Worm (Caenorhabditis elegans) whole organism, L4 larva: ENCODE results near the gene clp-2.

Experiments
- F44E2.7 ChIP-seq: fragments of 200-800 bp; sonication (Bioruptor generic); IDR thresholded peaks from 2 replicates; pipeline ENCODE4 v2.1.2; 2022; ENCODE audit warnings: missing genetic modification characterization, missing compliant biosample characterization
- R02D3.7 ChIP-seq: fragments of 150-350 bp; sonication (generic microtip); optimal IDR thresholded peaks from 3 replicates; lab custom pipeline; 2014; ENCODE audit warnings: missing biosample characterization, missing genetic modification characterization
- Y105C5A.15 ChIP-seq: fragments of 200-800 bp; sonication (Bioruptor generic); IDR thresholded peaks from 2 replicates; pipeline ENCODE4 v1.3.6; 2022; ENCODE audit warnings: missing genetic modification characterization, missing compliant biosample characterization
- Y48G9A.11 ChIP-seq: fragments of 200-800 bp; sonication (Bioruptor generic); IDR thresholded peaks from 2 replicates; pipeline ENCODE4 v1.3.6; 2022; ENCODE audit warnings: missing genetic modification reagents, missing genetic modification characterization, missing compliant biosample characterization
- aha-1 ChIP-seq: fragments of 150-350 bp; peaks from one replicate; lab custom pipeline; 2014; ENCODE audit warnings: missing biosample characterization, missing genetic modification characterization
- ama-1 ChIP-seq: fragments of 150-350 bp; optimal IDR thresholded peaks from 2 replicates; lab custom pipeline; 2014; ENCODE audit warnings: inconsistent platforms, mixed read lengths
- ceh-62 ChIP-seq: sonication (generic microtip); optimal IDR thresholded peaks from 2 replicates; lab custom pipeline; 2017; ENCODE audit warnings: missing biosample characterization, missing genetic modification characterization
- ceh-82 ChIP-seq: sonication (generic microtip); optimal IDR thresholded peaks from 2 replicates; lab custom pipeline; 2017; ENCODE audit warnings: missing biosample characterization, missing genetic modification characterization
- ces-1 ChIP-seq: fragments of 150-350 bp; sonication (generic microtip); optimal IDR thresholded peaks from 4 replicates; lab custom pipeline; 2014; ENCODE audit warnings: missing biosample characterization, missing genetic modification reagents, missing genetic modification characterization
- cey-2 ChIP-seq: sonication (generic microtip); optimal IDR thresholded peaks from 3 replicates; lab custom pipeline; 2017; ENCODE audit warnings: missing genetic modification characterization, mild to moderate bottlenecking, missing compliant biosample characterization, antibody characterized with exemption, borderline replicate concordance; ENCODE audit not compliant: insufficient read depth
- ctbp-1 ChIP-seq: fragments of 200-800 bp; sonication (Bioruptor generic); IDR thresholded peaks from 2 replicates; pipeline ENCODE4 v1.3.6; 2022; ENCODE audit warnings: missing genetic modification reagents, missing genetic modification characterization, missing compliant biosample characterization
- daf-12 ChIP-seq: fragments of 150-350 bp; optimal IDR thresholded peaks from 2 replicates; lab custom pipeline; 2014; ENCODE audit warnings: missing biosample characterization, missing genetic modification reagents, missing genetic modification characterization
- daf-16 ChIP-seq, 3 experiments: sonication (generic microtip); optimal IDR thresholded peaks; 2 replicates each; lab custom pipeline; 2016 to 2017; ENCODE audit warnings: missing genetic modification characterization in 3 of 3, missing genetic modification reagents in 3 of 3, mild to moderate bottlenecking in 2 of 3, missing compliant biosample characterization in 2 of 3, missing biosample characterization in 1 of 3, moderate library complexity in 1 of 3
- dmd-6 ChIP-seq: fragments of 200-800 bp; sonication (Bioruptor generic); IDR thresholded peaks from 2 replicates; pipeline ENCODE4 v1.3.6; 2022; ENCODE audit warnings: missing genetic modification reagents, missing genetic modification characterization, missing compliant biosample characterization
- dpl-1 ChIP-seq: fragments of 150-350 bp; optimal IDR thresholded peaks from 2 replicates; lab custom pipeline; 2014; ENCODE audit warnings: missing biosample characterization, missing genetic modification reagents, missing genetic modification characterization
- dve-1 ChIP-seq: sonication (generic microtip); optimal IDR thresholded peaks from 2 replicates; lab custom pipeline; 2017; ENCODE audit warnings: antibody characterized with exemption, mild to moderate bottlenecking, missing genetic modification characterization, missing compliant biosample characterization; ENCODE audit not compliant: insufficient read depth
- hif-1 ChIP-seq, 2 experiments: sonication (generic microtip); optimal IDR thresholded peaks; 2 replicates each; lab custom pipeline; 2016 to 2017; ENCODE audit warnings: missing compliant biosample characterization in 2 of 2, missing genetic modification characterization in 2 of 2, missing genetic modification reagents in 2 of 2, missing genotype in 2 of 2, mild to moderate bottlenecking in 1 of 2
- hlh-11 ChIP-seq: fragments of 200-800 bp; sonication (Bioruptor generic); optimal IDR thresholded peaks from 2 replicates; lab custom pipeline; 2018; ENCODE audit warnings: mild to moderate bottlenecking, missing genetic modification characterization, missing compliant biosample characterization
- hlh-30 ChIP-seq: sonication (generic microtip); optimal IDR thresholded peaks from 2 replicates; lab custom pipeline; 2017; ENCODE audit warnings: antibody characterized with exemption, mild to moderate bottlenecking, missing genetic modification characterization, missing compliant biosample characterization; ENCODE audit not compliant: insufficient read depth
- hmg-1.1 ChIP-seq: fragments of 200-800 bp; sonication (Bioruptor generic); IDR thresholded peaks from 2 replicates; pipeline ENCODE4 v1.3.6; 2022; ENCODE audit warnings: missing genetic modification reagents, missing genetic modification characterization, missing compliant biosample characterization
- lin-13 ChIP-seq: fragments of 150-350 bp; optimal IDR thresholded peaks from 2 replicates; lab custom pipeline; 2014; ENCODE audit warnings: missing biosample characterization, missing genetic modification reagents, missing genetic modification characterization
- mdl-1 ChIP-seq, 2 experiments: fragments of 150-350 bp in 1 of 2; sonication (generic microtip) in 1 of 2; optimal IDR thresholded peaks; 2 replicates each; lab custom pipeline; 2014 to 2017; ENCODE audit warnings: missing biosample characterization in 2 of 2, missing genetic modification characterization in 2 of 2
- mep-1 ChIP-seq: fragments of 150-350 bp; sonication (generic microtip); optimal IDR thresholded peaks from 3 replicates; lab custom pipeline; 2014; ENCODE audit warnings: missing biosample characterization, missing genetic modification characterization
- mxl-3 ChIP-seq: fragments of 200-800 bp; sonication (Bioruptor generic); optimal IDR thresholded peaks from 2 replicates; lab custom pipeline; 2018; ENCODE audit warnings: mild to moderate bottlenecking, missing genetic modification characterization, missing compliant biosample characterization
- nhr-102 ChIP-seq: sonication (generic microtip); optimal IDR thresholded peaks from 2 replicates; lab custom pipeline; 2016; ENCODE audit warnings: mild to moderate bottlenecking, missing genetic modification characterization, moderate library complexity, missing compliant biosample characterization
- nhr-11 ChIP-seq: fragments of 150-350 bp; optimal IDR thresholded peaks from 2 replicates; lab custom pipeline; 2014; ENCODE audit warnings: missing biosample characterization, missing genetic modification characterization
- nhr-25 ChIP-seq: sonication (generic microtip); optimal IDR thresholded peaks from 2 replicates; lab custom pipeline; 2017; ENCODE audit warnings: missing genetic modification characterization, mild to moderate bottlenecking, missing compliant biosample characterization, antibody characterized with exemption, moderate library complexity, borderline replicate concordance; ENCODE audit not compliant: insufficient read depth
- nhr-28 ChIP-seq: fragments of 150-350 bp; optimal IDR thresholded peaks from 2 replicates; lab custom pipeline; 2014; ENCODE audit warnings: missing biosample characterization, missing genetic modification characterization
- nhr-41 ChIP-seq: fragments of 200-800 bp; sonication (Bioruptor generic); IDR thresholded peaks from 2 replicates; pipeline ENCODE4 v1.3.6; 2022; ENCODE audit warnings: missing genetic modification reagents, missing genetic modification characterization, missing compliant biosample characterization
- nhr-42 ChIP-seq: fragments of 200-800 bp; sonication (Bioruptor generic); IDR thresholded peaks from 2 replicates; pipeline ENCODE4 v1.3.6; 2022; ENCODE audit warnings: missing genetic modification characterization, missing compliant biosample characterization
- nhr-6 ChIP-seq: fragments of 150-350 bp; optimal IDR thresholded peaks from 2 replicates; lab custom pipeline; 2014; ENCODE audit warnings: missing biosample characterization, missing genetic modification characterization
- nhr-76 ChIP-seq: fragments of 150-350 bp; optimal IDR thresholded peaks from 2 replicates; lab custom pipeline; 2014; ENCODE audit warnings: missing biosample characterization, missing genetic modification characterization
- php-3 ChIP-seq: fragments of 200-800 bp; sonication (Bioruptor generic); IDR thresholded peaks from 2 replicates; pipeline ENCODE4 v1.3.6; 2022; ENCODE audit warnings: missing genetic modification reagents, missing genetic modification characterization, missing compliant biosample characterization
- pqm-1 ChIP-seq: sonication (generic microtip); optimal IDR thresholded peaks from 2 replicates; lab custom pipeline; 2017; ENCODE audit warnings: missing biosample characterization, missing genetic modification characterization
- rbr-2 ChIP-seq: sonication (generic microtip); optimal IDR thresholded peaks from 2 replicates; lab custom pipeline; 2016; ENCODE audit warnings: missing genotype, missing genetic modification characterization, missing compliant biosample characterization
- set-16 ChIP-seq: fragments of 200-800 bp; sonication (Bioruptor generic); IDR thresholded peaks from 2 replicates; pipeline ENCODE4 v1.3.6; 2022; ENCODE audit warnings: missing genetic modification reagents, missing genetic modification characterization, missing compliant biosample characterization
- spr-1 ChIP-seq: sonication (generic microtip); optimal IDR thresholded peaks from 2 replicates; lab custom pipeline; 2016; ENCODE audit warnings: mild to moderate bottlenecking, missing genetic modification characterization, missing compliant biosample characterization
- tag-97 ChIP-seq: fragments of 200-800 bp; sonication (Bioruptor generic); IDR thresholded peaks from 2 replicates; pipeline ENCODE4 v1.3.6; 2022; ENCODE audit warnings: missing genetic modification characterization, missing compliant biosample characterization
- unc-62 ChIP-seq, 3 experiments: fragments of 150-350 bp in 1 of 3; sonication (generic microtip); optimal IDR thresholded peaks in 2 of 3; peaks in 1 of 3; 1 replicate in 1 of 3; 2 replicates in 2 of 3; lab custom pipeline; 2014 to 2017; ENCODE audit warnings: missing biosample characterization in 3 of 3, missing genetic modification characterization in 3 of 3, missing genetic modification reagents in 3 of 3, missing genotype in 1 of 3
- zag-1 ChIP-seq: fragments of 150-350 bp; optimal IDR thresholded peaks from 2 replicates; lab custom pipeline; 2014; ENCODE audit warnings: missing biosample characterization, missing genetic modification characterization
- zfp-2 ChIP-seq: sonication (generic microtip); optimal IDR thresholded peaks from 2 replicates; lab custom pipeline; 2016; ENCODE audit warnings: mild to moderate bottlenecking, missing genetic modification characterization, missing compliant biosample characterization
- zfp-3 ChIP-seq: fragments of 200-800 bp; sonication (Bioruptor generic); conservative IDR thresholded peaks from 2 replicates; pipeline ENCODE4 v1.3.6; 2022; ENCODE audit warnings: missing genetic modification reagents, missing genetic modification characterization, missing compliant biosample characterization
- zip-11 ChIP-seq: fragments of 200-800 bp; sonication (Bioruptor generic); IDR thresholded peaks from 2 replicates; pipeline ENCODE4 v1.3.6; 2022; ENCODE audit warnings: missing genetic modification characterization, missing compliant biosample characterization

The clp-2 gene

DNA sequence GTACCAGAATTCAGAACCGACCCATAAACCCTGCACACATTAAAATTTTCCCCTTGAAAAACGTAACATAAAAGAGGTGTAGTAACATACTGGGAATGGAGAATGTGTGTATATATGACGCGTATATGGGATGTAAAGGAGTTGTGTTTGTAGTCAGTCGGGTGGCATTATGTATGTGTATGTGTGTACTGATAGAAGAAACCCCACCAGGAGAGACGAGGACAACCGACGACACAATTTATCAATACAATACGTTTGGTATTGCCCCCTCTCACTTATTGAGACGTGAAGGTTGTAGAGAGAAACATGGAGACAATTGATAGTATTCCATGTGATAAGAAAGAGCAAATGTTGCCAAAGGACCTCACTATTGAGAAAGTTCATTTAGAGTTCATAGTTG lies 35.8 kb downstream of the clp-2 start:
- TF ChIP-seq nhr-42 (GFP tag; lab: Robert Waterston, UW) (no peak), pqm-1 (tag; lab: Kevin White, UChicago) (peak; percentile 85), daf-16 (GFP tag; optimal IDR thresholded peaks at IDR 0.05; lab: Kevin White, UChicago) (no peak), daf-16 (tag; optimal IDR thresholded peaks at IDR 0.05; lab: Kevin White, UChicago) (peak; percentile 56), nhr-41 (GFP tag; lab: Robert Waterston, UW) (no peak), dve-1 (tag; lab: Kevin White, UChicago) (peak; percentile 21), aha-1 (tag; lab: Kevin White, UChicago) (peak; percentile 66), daf-12 (tag; lab: Kevin White, UChicago) (no peak), dmd-6 (GFP tag; lab: Robert Waterston, UW) (0 out of 2 replicates have a peak, but pooled peaks have one; percentile 13), mdl-1 (tag; optimal IDR thresholded peaks at IDR 0.05; lab: Kevin White, UChicago) (peak in 1 of 2 experiments; percentile 6), nhr-28 (peak; percentile 97)

ce11 chrIII:4666753-4667400 lies 36.9 kb downstream of the clp-2 start:
- no peak for TF ChIP-seq ces-1 (GFP tag; lab: Kevin White, UChicago)
- TF ChIP-seq lin-13 (GFP tag; lab: Kevin White, UChicago) = no peak
- peak; percentile 70 for TF ChIP-seq rbr-2
- no peak for TF ChIP-seq F44E2.7
- peak; percentile 22 for TF ChIP-seq mxl-3 (GFP tag; lab: Kevin White, UChicago)
- no peak for TF ChIP-seq R02D3.7
- peak; percentile 59 for TF ChIP-seq hlh-11
- TF ChIP-seq ama-1 (lab: Kevin White, UChicago) = no peak
- TF ChIP-seq cey-2 (tag; lab: Kevin White, UChicago) = no peak
- TF ChIP-seq dpl-1 (GFP tag; lab: Kevin White, UChicago) = no peak
- peak; percentile 62; the same call in 1 of the 2 replicates for TF ChIP-seq hmg-1.1 (GFP tag; lab: Robert Waterston, UW)
- TF ChIP-seq hlh-30 (tag; lab: Kevin White, UChicago) = peak; percentile 46
- TF ChIP-seq daf-12 (tag; lab: Kevin White, UChicago) = no peak
- peak; percentile 59 for TF ChIP-seq mep-1 (tag; lab: Kevin White, UChicago)
- peak; percentile 39 for TF ChIP-seq nhr-28
- TF ChIP-seq unc-62 (GFP tag; optimal IDR thresholded peaks at IDR 0.05 in 1 of 2; lab: Kevin White, UChicago) = peak in 1 of 2 experiments; percentile 82
- TF ChIP-seq unc-62 (tag; optimal IDR thresholded peaks at IDR 0.05; lab: Kevin White, UChicago) = no peak
- no peak for TF ChIP-seq spr-1 (tag; lab: Kevin White, UChicago)
- peak; percentile 66 for TF ChIP-seq nhr-25 (tag; lab: Kevin White, UChicago)
- no peak for TF ChIP-seq nhr-41 (GFP tag; lab: Robert Waterston, UW)
- TF ChIP-seq set-16 (GFP tag; lab: Robert Waterston, UW) = peak; percentile 63
- no peak for TF ChIP-seq hif-1 (tag; optimal IDR thresholded peaks at IDR 0.05; lab: Kevin White, UChicago)
- TF ChIP-seq nhr-102 (tag; lab: Kevin White, UChicago) = no peak
- TF ChIP-seq mdl-1 (tag; optimal IDR thresholded peaks at IDR 0.05; lab: Kevin White, UChicago) = peak; percentile 26 to 78
- TF ChIP-seq nhr-11 = peak; percentile 19
- TF ChIP-seq, all 104 proteins: peak for 12

DNA sequence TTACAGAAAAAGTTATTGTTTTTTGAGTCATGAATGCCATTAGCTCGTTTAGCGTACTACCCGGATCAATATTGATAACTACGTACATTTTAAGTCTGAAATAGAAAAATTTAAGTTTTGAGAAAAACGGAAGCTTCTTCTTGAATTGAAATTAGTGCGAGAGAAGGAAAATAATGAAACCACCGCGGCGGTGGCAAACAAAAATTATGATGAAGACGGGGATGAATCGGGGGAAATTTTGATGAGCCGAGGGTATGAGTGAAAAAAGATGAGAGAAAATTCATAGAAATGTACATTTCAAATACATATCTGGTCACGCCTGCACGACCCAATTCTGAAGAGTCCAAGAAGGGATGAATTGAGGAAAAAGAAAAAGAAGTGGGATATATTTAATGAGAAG lies 38.6 kb downstream of the clp-2 start, which contains the start of gene T23F11.4:
TSS of gene T23F11.4 (minus strand) at position 101 of the 400 bp plus-strand sequence.
- TF ChIP-seq aha-1 (tag; lab: Kevin White, UChicago) (peak; percentile 16), zip-11 (GFP tag; lab: Robert Waterston, UW) (no peak)
- TF ChIP-seq, all 104 proteins: peak for 1

ce11 chrIII:4659426-4659825 lies 44.4 kb downstream of the clp-2 start:
- TF ChIP-seq tag-97 (GFP tag; lab: Robert Waterston, UW) (no peak), ceh-82 (tag; lab: Kevin White, UChicago) (no peak), aha-1 (tag; lab: Kevin White, UChicago) (peak; percentile 98), R02D3.7 (no peak), nhr-76 (tag; lab: Kevin White, UChicago) (no peak), unc-62 (GFP tag; optimal IDR thresholded peaks at IDR 0.05 in 1 of 2; lab: Kevin White, UChicago) (peak in 1 of 2 experiments; percentile 65), unc-62 (tag; optimal IDR thresholded peaks at IDR 0.05; lab: Kevin White, UChicago) (no peak), php-3 (no peak), nhr-42 (GFP tag; lab: Robert Waterston, UW) (no peak), nhr-6 (tag; lab: Kevin White, UChicago) (no peak), zag-1 (tag; lab: Kevin White, UChicago) (no peak), nhr-41 (GFP tag; lab: Robert Waterston, UW) (no peak), ctbp-1 (GFP tag; lab: Robert Waterston, UW) (no peak), ceh-62 (tag; lab: Kevin White, UChicago) (no peak), zfp-3 (GFP tag; lab: Robert Waterston, UW) (no peak), Y48G9A.11 (GFP tag; lab: Robert Waterston, UW) (no peak), Y105C5A.15 (GFP tag; lab: Robert Waterston, UW) (no peak), zfp-2 (tag; lab: Kevin White, UChicago) (no peak)
